Worm (Caenorhabditis elegans) whole organism, L4 larva: ENCODE results near the gene srab-18.

ENCODE experiments used
- Y105C5A.15 ChIP-seq: fragments of 200-800 bp; sonication (Bioruptor generic); IDR thresholded peaks from 2 replicates; pipeline ENCODE4 v1.3.6; 2022; ENCODE audit warnings: missing genetic modification characterization, missing compliant biosample characterization
- ceh-44 ChIP-seq: fragments of 200-800 bp; sonication (Bioruptor generic); IDR thresholded peaks from 2 replicates; pipeline ENCODE4 v1.3.6; 2022; ENCODE audit warnings: missing genetic modification reagents, missing genetic modification characterization, missing compliant biosample characterization
- fkh-10 ChIP-seq: fragments of 150-350 bp; optimal IDR thresholded peaks from 2 replicates; lab custom pipeline; 2014; ENCODE audit warnings: missing biosample characterization, missing genetic modification reagents, missing genetic modification characterization
- fos-1 ChIP-seq: fragments of 150-350 bp; optimal IDR thresholded peaks from 2 replicates; lab custom pipeline; 2014; ENCODE audit warnings: missing biosample characterization, missing genetic modification characterization
- gei-8 ChIP-seq: fragments of 200-800 bp; sonication (Bioruptor generic); optimal IDR thresholded peaks from 2 replicates; lab custom pipeline; 2018; ENCODE audit warnings: mild to moderate bottlenecking, missing genetic modification characterization, missing compliant biosample characterization
- lin-38 ChIP-seq: fragments of 200-800 bp; sonication (Bioruptor generic); IDR thresholded peaks from 2 replicates; pipeline ENCODE4 v1.3.6; 2022; ENCODE audit warnings: missing genetic modification reagents, missing genetic modification characterization, missing compliant biosample characterization
- lsy-2 ChIP-seq, 2 experiments: fragments of 150-350 bp in 1 of 2; sonication (generic microtip) in 1 of 2; optimal IDR thresholded peaks; 2 replicates each; lab custom pipeline; 2014 to 2017; ENCODE audit warnings: missing biosample characterization in 2 of 2, missing genetic modification characterization in 2 of 2
- madf-5 ChIP-seq, 2 experiments: fragments of 200-800 bp; sonication (Bioruptor generic); IDR thresholded peaks; 2 replicates each; pipeline ENCODE4 v1.3.6; 2022; ENCODE audit warnings: missing compliant biosample characterization in 2 of 2, missing genetic modification characterization in 2 of 2
- madf-9 ChIP-seq: fragments of 200-800 bp; sonication (Bioruptor generic); conservative IDR thresholded peaks from 2 replicates; pipeline ENCODE4 v1.3.6; 2022; ENCODE audit warnings: missing genetic modification reagents, missing genetic modification characterization, missing compliant biosample characterization
- pha-4 ChIP-seq, 2 experiments: fragments of 150-350 bp in 1 of 2; fragments of 200-800 bp in 1 of 2; sonication (Bioruptor generic) in 1 of 2; IDR thresholded peaks in 1 of 2; optimal IDR thresholded peaks in 1 of 2; 2 replicates each; pipeline versions ENCODE4 v1.3.6 to Lab custom; 2014 to 2022; ENCODE audit warnings: missing genetic modification characterization in 2 of 2, missing genetic modification reagents in 2 of 2, missing biosample characterization in 1 of 2, missing compliant biosample characterization in 1 of 2
- php-3 ChIP-seq: fragments of 200-800 bp; sonication (Bioruptor generic); IDR thresholded peaks from 2 replicates; pipeline ENCODE4 v1.3.6; 2022; ENCODE audit warnings: missing genetic modification reagents, missing genetic modification characterization, missing compliant biosample characterization
- tag-97 ChIP-seq: fragments of 200-800 bp; sonication (Bioruptor generic); IDR thresholded peaks from 2 replicates; pipeline ENCODE4 v1.3.6; 2022; ENCODE audit warnings: missing genetic modification characterization, missing compliant biosample characterization
- unc-62 ChIP-seq, 3 experiments: fragments of 150-350 bp in 1 of 3; sonication (generic microtip); optimal IDR thresholded peaks in 2 of 3; peaks in 1 of 3; 1 replicate in 1 of 3; 2 replicates in 2 of 3; lab custom pipeline; 2014 to 2017; ENCODE audit warnings: missing biosample characterization in 3 of 3, missing genetic modification characterization in 3 of 3, missing genetic modification reagents in 3 of 3, missing genotype in 1 of 3

The srab-18 gene

ce11 chrV:9824149-9824548 is 47.1 kb downstream of the srab-18 start, which contains the start of gene str-2:
str-2 (minus strand) TSS chrV:9824249.
- TF ChIP-seq lsy-2 (tag; optimal IDR thresholded peaks at IDR 0.05; lab: Kevin White, UChicago): no peak
- TF ChIP-seq php-3 (GFP tag; lab: Robert Waterston, UW): no peak
- TF ChIP-seq pha-4 (GFP tag; IDR thresholded peaks at IDR 0.05; lab: Robert Waterston, UW): no peak
- TF ChIP-seq pha-4 (tag; optimal IDR thresholded peaks at IDR 0.05; lab: Kevin White, UChicago): no peak
- TF ChIP-seq madf-5 (GFP tag; IDR thresholded peaks at IDR 0.05; lab: Robert Waterston, UW): no peak
- no peak for TF ChIP-seq tag-97 (GFP tag; lab: Robert Waterston, UW)
- TF ChIP-seq fos-1 (tag; lab: Kevin White, UChicago): no peak
- no peak for TF ChIP-seq ceh-44
- TF ChIP-seq fkh-10 (GFP tag; lab: Kevin White, UChicago): no peak
- TF ChIP-seq gei-8: no peak
- no peak for TF ChIP-seq madf-9 (GFP tag; lab: Robert Waterston, UW)
- no peak for TF ChIP-seq Y105C5A.15
- TF ChIP-seq, all 104 proteins: peak for 0

- TF ChIP-seq unc-62 (GFP tag; optimal IDR thresholded peaks at IDR 0.05 in 1 of 2; lab: Kevin White, UChicago) (peak in 1 of 2 experiments; percentile 6), unc-62 (tag; optimal IDR thresholded peaks at IDR 0.05; lab: Kevin White, UChicago) (no peak), lin-38 (GFP tag; lab: Robert Waterston, UW) (no peak)
These were observed 49.5 kb downstream of the srab-18 start, which contains the start of gene str-193 for ce11 chrV:9821724-9822123. str-193 (minus strand) TSS chrV:9821824.
